Fruit fly (Drosophila melanogaster) whole organism, adult: ENCODE measurements around the gene unc80.

Experiments
- CG33017 ChIP-seq: fragments of 200-800 bp; sonication (Bioruptor generic); optimal IDR thresholded peaks from 2 replicates; lab custom pipeline; 2018; ENCODE audit warnings: missing biosample characterization, mild to moderate bottlenecking, missing genetic modification characterization, moderate library complexity
- Clk ChIP-seq: fragments of 200-800 bp; sonication (Bioruptor generic); optimal IDR thresholded peaks from 2 replicates; lab custom pipeline; 2017; ENCODE audit warnings: missing biosample characterization, missing genetic modification characterization
- Crg-1 ChIP-seq: fragments of 200-800 bp; sonication (Bioruptor generic); optimal IDR thresholded peaks from 2 replicates; lab custom pipeline; 2016; ENCODE audit warnings: missing biosample characterization, missing genetic modification characterization

DNA sequence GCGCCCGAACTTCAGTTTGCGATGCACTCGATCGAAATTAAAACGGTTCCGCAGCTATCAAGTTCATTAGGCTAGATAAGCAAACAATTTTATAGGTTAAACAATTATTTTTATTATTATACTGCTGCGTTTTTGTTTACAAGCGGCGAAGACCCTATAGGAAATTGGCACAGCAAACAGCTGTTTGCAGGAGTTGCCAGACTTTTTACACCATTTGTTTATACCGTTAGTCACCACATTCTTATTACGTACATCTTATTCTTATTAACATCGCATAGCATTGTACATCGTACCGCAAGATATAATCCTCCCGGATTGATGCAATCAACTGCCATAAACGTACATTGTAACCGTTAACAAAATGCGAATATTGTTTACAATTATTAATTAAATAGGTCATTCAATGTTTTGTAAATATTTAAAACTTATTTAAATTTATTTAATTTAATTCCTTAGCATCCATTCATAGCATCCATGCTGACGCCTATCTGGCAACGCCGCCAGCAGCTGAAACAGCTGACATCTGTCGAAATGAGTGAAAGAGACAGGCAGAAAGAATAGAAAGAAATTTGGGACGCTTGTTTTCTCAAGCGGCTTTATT, 44.4 kb downstream of the unc80 start, which contains the start of the genes CROT and CG12877:
- peak; percentile 58 for TF ChIP-seq Clk (GFP tag; lab: Kevin White, UChicago)
- peak; percentile 73 for TF ChIP-seq CG33017 (tag; lab: Kevin White, UChicago)
- TF ChIP-seq Crg-1 (GFP tag; lab: Kevin White, UChicago), result peak; percentile 70
